Worm (Caenorhabditis elegans) whole organism, midembryonic: ENCODE measurements around the gene csb-1.

ENCODE experiments used
- T22C8.4 ChIP-seq: fragments of 200-800 bp; sonication (Bioruptor generic); IDR thresholded peaks from 2 replicates; pipeline ENCODE4 v1.3.6; 2022; ENCODE audit warnings: missing genetic modification characterization, missing compliant biosample characterization
- cog-1 ChIP-seq: sonication (generic microtip); optimal IDR thresholded peaks from 2 replicates; lab custom pipeline; 2016; ENCODE audit warnings: missing genetic modification characterization, missing compliant biosample characterization
- flt-1 ChIP-seq: fragments of 200-800 bp; sonication (Bioruptor generic); IDR thresholded peaks from 2 replicates; pipeline ENCODE4 v1.3.6; 2022; ENCODE audit warnings: missing genetic modification characterization, missing compliant biosample characterization
- klf-2 ChIP-seq: fragments of 200-800 bp; sonication (Bioruptor generic); conservative IDR thresholded peaks from 2 replicates; pipeline ENCODE4 v1.3.6; 2022; ENCODE audit warnings: missing genetic modification reagents, missing genetic modification characterization, missing compliant biosample characterization
- med-1 ChIP-seq: sonication (generic microtip); optimal IDR thresholded peaks from 2 replicates; lab custom pipeline; 2017; ENCODE audit warnings: missing genetic modification characterization, mild to moderate bottlenecking, missing compliant biosample characterization, antibody characterized with exemption, missing genetic modification reagents; ENCODE audit not compliant: insufficient read depth
- ref-1 ChIP-seq: fragments of 200-800 bp; sonication (Bioruptor generic); conservative IDR thresholded peaks from 2 replicates; pipeline ENCODE4 v1.3.6; 2022; ENCODE audit warnings: missing genetic modification reagents, missing genetic modification characterization, missing compliant biosample characterization
- tab-1 ChIP-seq: fragments of 200-800 bp; sonication (Bioruptor generic); IDR thresholded peaks from 2 replicates; pipeline ENCODE4 v1.3.6; 2022; ENCODE audit warnings: missing genetic modification characterization, missing compliant biosample characterization
- ztf-23 ChIP-seq: fragments of 200-800 bp; sonication (Bioruptor generic); IDR thresholded peaks from 2 replicates; pipeline ENCODE4 v1.3.6; 2022; ENCODE audit warnings: missing genetic modification reagents, missing genetic modification characterization, missing compliant biosample characterization
- ztf-29 ChIP-seq: fragments of 200-800 bp; sonication (Bioruptor generic); IDR thresholded peaks from 2 replicates; pipeline ENCODE4 v1.3.6; 2022; ENCODE audit warnings: missing genetic modification reagents, missing genetic modification characterization, missing compliant biosample characterization

The csb-1 gene

ce11 chrX:15865868-15866555 lies at the start of gene csb-1, which contains the start of gene F53H4.4:
csb-1 (minus strand) TSS chrX:15865918.
F53H4.4 (plus strand) TSS chrX:15866387.
- TF ChIP-seq cog-1 (tag; lab: Kevin White, UChicago) (peak; percentile 18), ref-1 (GFP tag; lab: Robert Waterston, UW) (no peak)

- no peak for TF ChIP-seq tab-1
- no peak for TF ChIP-seq ztf-23 (GFP tag; lab: Robert Waterston, UW)
- TF ChIP-seq cog-1 (tag; lab: Kevin White, UChicago): no peak
- no peak for TF ChIP-seq klf-2 (GFP tag; lab: Robert Waterston, UW)
- no peak for TF ChIP-seq T22C8.4 (GFP tag; lab: Robert Waterston, UW)
- TF ChIP-seq flt-1 (GFP tag; lab: Robert Waterston, UW): no peak
- TF ChIP-seq ztf-29: no peak
- no peak for TF ChIP-seq med-1
- TF ChIP-seq ref-1 (GFP tag; lab: Robert Waterston, UW): no peak
These were observed 47.1 kb upstream of the csb-1 start for ce11 chrX:15912841-15913240.

ce11 chrX:15910328-15910727 lies 44.6 kb upstream of the csb-1 start, which contains the start of gene npr-33:
npr-33 (plus strand) TSS chrX:15910628.
- TF ChIP-seq ref-1 (GFP tag; lab: Robert Waterston, UW) (no peak), ztf-29 (no peak), klf-2 (GFP tag; lab: Robert Waterston, UW) (no peak), ztf-23 (GFP tag; lab: Robert Waterston, UW) (no peak), tab-1 (no peak), T22C8.4 (GFP tag; lab: Robert Waterston, UW) (no peak), flt-1 (GFP tag; lab: Robert Waterston, UW) (no peak), cog-1 (tag; lab: Kevin White, UChicago) (no peak), med-1 (no peak)

- TF ChIP-seq flt-1 (GFP tag; lab: Robert Waterston, UW) (no peak), tab-1 (no peak), med-1 (no peak), klf-2 (GFP tag; lab: Robert Waterston, UW) (no peak), cog-1 (tag; lab: Kevin White, UChicago) (no peak), T22C8.4 (GFP tag; lab: Robert Waterston, UW) (no peak), ztf-23 (GFP tag; lab: Robert Waterston, UW) (no peak), ztf-29 (no peak), ref-1 (GFP tag; lab: Robert Waterston, UW) (no peak)
These were observed 37.1 kb upstream of the csb-1 start for ce11 chrX:15902835-15903234.

ce11 chrX:15901214-15901613 lies 35.5 kb upstream of the csb-1 start:
- TF ChIP-seq T22C8.4 (GFP tag; lab: Robert Waterston, UW) (no peak), flt-1 (GFP tag; lab: Robert Waterston, UW) (no peak), cog-1 (tag; lab: Kevin White, UChicago) (no peak), ref-1 (GFP tag; lab: Robert Waterston, UW) (no peak), tab-1 (no peak), ztf-29 (no peak)

- TF ChIP-seq ztf-23 (GFP tag; lab: Robert Waterston, UW) (no peak), T22C8.4 (GFP tag; lab: Robert Waterston, UW) (no peak), klf-2 (GFP tag; lab: Robert Waterston, UW) (no peak), cog-1 (tag; lab: Kevin White, UChicago) (no peak), tab-1 (no peak), med-1 (no peak), ref-1 (GFP tag; lab: Robert Waterston, UW) (no peak)
These were observed 26.8 kb upstream of the csb-1 start for ce11 chrX:15892525-15892924.

ce11 chrX:15887989-15888388 lies 22.3 kb upstream of the csb-1 start:
- no peak for TF ChIP-seq tab-1
- no peak for TF ChIP-seq ref-1 (GFP tag; lab: Robert Waterston, UW)
- TF ChIP-seq flt-1 (GFP tag; lab: Robert Waterston, UW): no peak
- TF ChIP-seq T22C8.4 (GFP tag; lab: Robert Waterston, UW): no peak
- no peak for TF ChIP-seq ztf-29
- TF ChIP-seq med-1: no peak
- no peak for TF ChIP-seq cog-1 (tag; lab: Kevin White, UChicago)
- TF ChIP-seq klf-2 (GFP tag; lab: Robert Waterston, UW): no peak
- no peak for TF ChIP-seq ztf-23 (GFP tag; lab: Robert Waterston, UW)

- TF ChIP-seq tab-1: no peak
- no peak for TF ChIP-seq cog-1 (tag; lab: Kevin White, UChicago)
- no peak for TF ChIP-seq flt-1 (GFP tag; lab: Robert Waterston, UW)
- no peak for TF ChIP-seq klf-2 (GFP tag; lab: Robert Waterston, UW)
- no peak for TF ChIP-seq T22C8.4 (GFP tag; lab: Robert Waterston, UW)
- no peak for TF ChIP-seq med-1
- TF ChIP-seq ztf-29: no peak
- no peak for TF ChIP-seq ref-1 (GFP tag; lab: Robert Waterston, UW)
- TF ChIP-seq ztf-23 (GFP tag; lab: Robert Waterston, UW): no peak
These were observed 21.8 kb upstream of the csb-1 start, which contains the start of gene F53H4.3 for ce11 chrX:15887495-15887894. F53H4.3 (minus strand) TSS chrX:15887595.

- TF ChIP-seq ztf-23 (GFP tag; lab: Robert Waterston, UW) (no peak), T22C8.4 (GFP tag; lab: Robert Waterston, UW) (no peak), cog-1 (tag; lab: Kevin White, UChicago) (no peak), flt-1 (GFP tag; lab: Robert Waterston, UW) (no peak), tab-1 (no peak), ztf-29 (no peak)
These were observed 18.8 kb upstream of the csb-1 start for ce11 chrX:15884478-15884877.

- TF ChIP-seq ztf-29: no peak
- no peak for TF ChIP-seq flt-1 (GFP tag; lab: Robert Waterston, UW)
- 0 out of 2 replicates have a peak, but pooled peaks have one; percentile 10 for TF ChIP-seq tab-1
These were observed 15.3 kb upstream of the csb-1 start for ce11 chrX:15881027-15881426.
